Fruit fly (Drosophila melanogaster): Measurements from ENCODE around the gene CG31145.
A peak's percentile ranks its signal among the peaks of the same experiment; 100 is the strongest.

The CG31145 gene

dm6 chr3R:23652525-23653108 is 16.8 kb downstream of the CG31145 start (continued):
- peak; percentile 55 for TF ChIP-seq bab2 (GFP tag; optimal IDR thresholded peaks at IDR 0.05)
- TF ChIP-seq CG4328 (GFP tag; optimal IDR thresholded peaks at IDR 0.05) = peak; percentile 7
- peak; percentile 37; the same call in 1 of the 3 replicates for TF ChIP-seq CG7357 (GFP tag; IDR thresholded peaks at IDR 0.05)
- peak; percentile 4 to 43 for TF ChIP-seq Pdp1 (GFP tag; optimal IDR thresholded peaks at IDR 0.05)
- no peak for TF ChIP-seq nmo (GFP tag; optimal IDR thresholded peaks at IDR 0.05)
- TF ChIP-seq mld (GFP tag; IDR thresholded peaks at IDR 0.05; ENCODE audit: partially characterized antibody) = no peak
- TF ChIP-seq CG4404 (GFP tag; IDR thresholded peaks at IDR 0.05) = no peak
- no peak for TF ChIP-seq aop (GFP tag; IDR thresholded peaks at IDR 0.05)
- TF ChIP-seq maf-S (GFP tag; optimal IDR thresholded peaks at IDR 0.05) = peak; percentile 63
- TF ChIP-seq tll (GFP tag; optimal IDR thresholded peaks at IDR 0.05) = no peak
- no peak for TF ChIP-seq NC2α (GFP tag; optimal IDR thresholded peaks at IDR 0.05)
- TF ChIP-seq B-H1 (GFP tag; IDR thresholded peaks at IDR 0.05) = peak; percentile 20; the same call in 1 of the 3 replicates
- peak; percentile 46 for TF ChIP-seq CG9609 (GFP tag; optimal IDR thresholded peaks at IDR 0.05)
- no peak for TF ChIP-seq Hr3 (GFP tag; optimal IDR thresholded peaks at IDR 0.05)
- no peak for TF ChIP-seq gfzf (GFP tag; optimal IDR thresholded peaks at IDR 0.05)
- peak; percentile 65 for TF ChIP-seq CG6813 (GFP tag; optimal IDR thresholded peaks at IDR 0.05)
- TF ChIP-seq lola (GFP tag; optimal IDR thresholded peaks at IDR 0.05) = no peak
- peak; percentile 5 for TF ChIP-seq Antp (GFP tag; optimal IDR thresholded peaks at IDR 0.05)
- peak; percentile 84 for TF ChIP-seq CG13296 (GFP tag; optimal IDR thresholded peaks at IDR 0.05)
- TF ChIP-seq Atf-2 (GFP tag; optimal IDR thresholded peaks at IDR 0.05) = no peak
- peak; percentile 82 for TF ChIP-seq PHDP (tag; optimal IDR thresholded peaks at IDR 0.05)
- peak; percentile 14 for TF ChIP-seq CG1792 (GFP tag; optimal IDR thresholded peaks at IDR 0.05)
- TF ChIP-seq CG8089 (GFP tag; optimal IDR thresholded peaks at IDR 0.05) = no peak
- no peak for TF ChIP-seq nom (GFP tag; optimal IDR thresholded peaks at IDR 0.05)
- TF ChIP-seq pho (GFP tag; optimal IDR thresholded peaks at IDR 0.05) = peak; percentile 77
- peak; percentile 18 for TF ChIP-seq CG13424 (tag; optimal IDR thresholded peaks at IDR 0.05)
- no peak for TF ChIP-seq CG4617 (GFP tag; optimal IDR thresholded peaks at IDR 0.05; ENCODE audit: borderline replicate concordance)
- TF ChIP-seq Fer1 (GFP tag; optimal IDR thresholded peaks at IDR 0.05) = peak; percentile 84
- TF ChIP-seq lbe (GFP tag; optimal IDR thresholded peaks at IDR 0.05) = peak; percentile 71
- TF ChIP-seq cg (GFP tag; optimal IDR thresholded peaks at IDR 0.05) = no peak
- peak; percentile 7; the same call in 1 of the 2 replicates for TF ChIP-seq onecut (GFP tag; IDR thresholded peaks at IDR 0.05)
- TF ChIP-seq HLH54F (GFP tag; optimal IDR thresholded peaks at IDR 0.05) = peak; percentile 31
- peak; percentile 66 for TF ChIP-seq odd (GFP tag; optimal IDR thresholded peaks at IDR 0.05)
- TF ChIP-seq BEAF-32 (GFP tag; optimal IDR thresholded peaks at IDR 0.05) = no peak
- peak; percentile 26 for TF ChIP-seq CG14965 (GFP tag; optimal IDR thresholded peaks at IDR 0.05; ENCODE audit: borderline replicate concordance)
- peak; percentile 8 for TF ChIP-seq p53 (GFP tag; optimal IDR thresholded peaks at IDR 0.05)
- no peak for TF ChIP-seq CG17912 (GFP tag; optimal IDR thresholded peaks at IDR 0.05)
- no peak for TF ChIP-seq dimm (GFP tag; IDR thresholded peaks at IDR 0.05)
- TF ChIP-seq CG15601 (tag; optimal IDR thresholded peaks at IDR 0.05) = no peak
- peak; percentile 36 for TF ChIP-seq CG11723 (GFP tag; optimal IDR thresholded peaks at IDR 0.05)
- TF ChIP-seq D19B (GFP tag; optimal IDR thresholded peaks at IDR 0.05) = peak; percentile 51
- peak; percentile 41; the same call in 1 of the 2 replicates for TF ChIP-seq CG31224 (GFP tag; IDR thresholded peaks at IDR 0.05)
- no peak for TF ChIP-seq CG1024 (GFP tag; IDR thresholded peaks at IDR 0.05)
- no peak for TF ChIP-seq Optix (GFP tag; IDR thresholded peaks at IDR 0.05)
- TF ChIP-seq CG16779 (GFP tag; IDR thresholded peaks at IDR 0.05) = no peak
- TF ChIP-seq Fer2 (tag; optimal IDR thresholded peaks at IDR 0.05) = peak; percentile 41
- TF ChIP-seq ac (GFP tag; optimal IDR thresholded peaks at IDR 0.05) = no peak
- TF ChIP-seq dan (GFP tag; IDR thresholded peaks at IDR 0.05) = no peak
- TF ChIP-seq CG10147 (GFP tag; optimal IDR thresholded peaks at IDR 0.05) = peak; percentile 57

Measured in whole organism, embryonic.